Worm (Caenorhabditis elegans) whole organism, L4 larva: Measurements from ENCODE around the gene chs-2.

Experiments
- D1046.2 ChIP-seq: fragments of 200-800 bp; sonication (Bioruptor generic); IDR thresholded peaks from 2 replicates; pipeline ENCODE4 v1.3.6; 2022; ENCODE audit warnings: missing genetic modification characterization, missing compliant biosample characterization
- F10B5.3 ChIP-seq: sonication (generic microtip); optimal IDR thresholded peaks from 2 replicates; lab custom pipeline; 2016; ENCODE audit warnings: mild to moderate bottlenecking, missing genetic modification characterization, missing compliant biosample characterization
- F26F4.8 ChIP-seq: fragments of 200-800 bp; sonication (Bioruptor generic); conservative IDR thresholded peaks from 2 replicates; pipeline ENCODE4 v1.3.6; 2022; ENCODE audit warnings: missing genetic modification characterization, missing compliant biosample characterization
- F44E2.7 ChIP-seq: fragments of 200-800 bp; sonication (Bioruptor generic); IDR thresholded peaks from 2 replicates; pipeline ENCODE4 v2.1.2; 2022; ENCODE audit warnings: missing genetic modification characterization, missing compliant biosample characterization
- T20F7.1 ChIP-seq: fragments of 200-800 bp; sonication (Bioruptor generic); optimal IDR thresholded peaks from 2 replicates; lab custom pipeline; 2018; ENCODE audit warnings: mild to moderate bottlenecking, missing genetic modification characterization, missing compliant biosample characterization
- T26A8.4 ChIP-seq: fragments of 200-800 bp; sonication (Bioruptor generic); IDR thresholded peaks from 2 replicates; pipeline ENCODE4 v1.3.6; 2022; ENCODE audit warnings: missing genetic modification characterization, missing compliant biosample characterization
- Y105C5A.15 ChIP-seq: fragments of 200-800 bp; sonication (Bioruptor generic); IDR thresholded peaks from 2 replicates; pipeline ENCODE4 v1.3.6; 2022; ENCODE audit warnings: missing genetic modification characterization, missing compliant biosample characterization
- ZK337.2 ChIP-seq: fragments of 200-800 bp; sonication (Bioruptor generic); IDR thresholded peaks from 2 replicates; pipeline ENCODE4 v1.3.6; 2022; ENCODE audit warnings: missing genetic modification reagents, missing genetic modification characterization, missing compliant biosample characterization
- ZK546.5 ChIP-seq, 2 experiments: sonication (generic microtip); optimal IDR thresholded peaks; 2 replicates each; lab custom pipeline; 2017; ENCODE audit warnings: missing biosample characterization in 2 of 2, missing genetic modification characterization in 2 of 2
- aha-1 ChIP-seq: fragments of 150-350 bp; peaks from one replicate; lab custom pipeline; 2014; ENCODE audit warnings: missing biosample characterization, missing genetic modification characterization
- ama-1 ChIP-seq: fragments of 150-350 bp; optimal IDR thresholded peaks from 2 replicates; lab custom pipeline; 2014; ENCODE audit warnings: inconsistent platforms, mixed read lengths
- arid-1 ChIP-seq: fragments of 200-800 bp; sonication (Bioruptor generic); conservative IDR thresholded peaks from 2 replicates; pipeline ENCODE4 v1.3.6; 2022; ENCODE audit warnings: missing genetic modification reagents, missing genetic modification characterization, missing compliant biosample characterization
- attf-4 ChIP-seq: sonication (generic microtip); optimal IDR thresholded peaks from 3 replicates; lab custom pipeline; 2017; ENCODE audit warnings: missing biosample characterization, missing genetic modification characterization
- ceh-28 ChIP-seq: fragments of 150-350 bp; optimal IDR thresholded peaks from 2 replicates; lab custom pipeline; 2014; ENCODE audit warnings: missing biosample characterization, missing genetic modification reagents, missing genetic modification characterization
- ceh-32 ChIP-seq: sonication (generic microtip); optimal IDR thresholded peaks from 2 replicates; lab custom pipeline; 2016; ENCODE audit warnings: mild to moderate bottlenecking, missing genetic modification characterization, missing compliant biosample characterization; ENCODE audit not compliant: poor library complexity
- ces-1 ChIP-seq: fragments of 150-350 bp; sonication (generic microtip); optimal IDR thresholded peaks from 4 replicates; lab custom pipeline; 2014; ENCODE audit warnings: missing biosample characterization, missing genetic modification reagents, missing genetic modification characterization
- daf-19 ChIP-seq: fragments of 200-800 bp; sonication (Bioruptor generic); conservative IDR thresholded peaks from 2 replicates; pipeline ENCODE4 v1.3.6; 2022; ENCODE audit warnings: missing genetic modification characterization, missing compliant biosample characterization
- dmd-6 ChIP-seq: fragments of 200-800 bp; sonication (Bioruptor generic); IDR thresholded peaks from 2 replicates; pipeline ENCODE4 v1.3.6; 2022; ENCODE audit warnings: missing genetic modification reagents, missing genetic modification characterization, missing compliant biosample characterization
- fkh-10 ChIP-seq: fragments of 150-350 bp; optimal IDR thresholded peaks from 2 replicates; lab custom pipeline; 2014; ENCODE audit warnings: missing biosample characterization, missing genetic modification reagents, missing genetic modification characterization
- gei-8 ChIP-seq: fragments of 200-800 bp; sonication (Bioruptor generic); optimal IDR thresholded peaks from 2 replicates; lab custom pipeline; 2018; ENCODE audit warnings: mild to moderate bottlenecking, missing genetic modification characterization, missing compliant biosample characterization
- hlh-30 ChIP-seq: sonication (generic microtip); optimal IDR thresholded peaks from 2 replicates; lab custom pipeline; 2017; ENCODE audit warnings: antibody characterized with exemption, mild to moderate bottlenecking, missing genetic modification characterization, missing compliant biosample characterization; ENCODE audit not compliant: insufficient read depth
- jun-1 ChIP-seq: fragments of 150-350 bp; optimal IDR thresholded peaks from 2 replicates; lab custom pipeline; 2014; ENCODE audit warnings: missing biosample characterization, missing genetic modification reagents, missing genetic modification characterization
- lin-1 ChIP-seq: fragments of 200-800 bp; sonication (Bioruptor generic); IDR thresholded peaks from 2 replicates; pipeline ENCODE4 v1.3.6; 2022; ENCODE audit warnings: missing genetic modification reagents, missing genetic modification characterization, missing compliant biosample characterization
- lin-15B ChIP-seq: fragments of 150-350 bp; sonication (generic microtip); optimal IDR thresholded peaks from 3 replicates; lab custom pipeline; 2014; ENCODE audit warnings: missing biosample characterization, missing genetic modification characterization
- lin-38 ChIP-seq: fragments of 200-800 bp; sonication (Bioruptor generic); IDR thresholded peaks from 2 replicates; pipeline ENCODE4 v1.3.6; 2022; ENCODE audit warnings: missing genetic modification reagents, missing genetic modification characterization, missing compliant biosample characterization
- lin-39 ChIP-seq: fragments of 150-350 bp; optimal IDR thresholded peaks from 2 replicates; lab custom pipeline; 2014; ENCODE audit warnings: missing biosample characterization, missing genetic modification reagents, missing genetic modification characterization
- mdl-1 ChIP-seq, 2 experiments: fragments of 150-350 bp in 1 of 2; sonication (generic microtip) in 1 of 2; optimal IDR thresholded peaks; 2 replicates each; lab custom pipeline; 2014 to 2017; ENCODE audit warnings: missing biosample characterization in 2 of 2, missing genetic modification characterization in 2 of 2
- mdt-29 ChIP-seq: fragments of 200-800 bp; sonication (Bioruptor generic); IDR thresholded peaks from 2 replicates; pipeline ENCODE4 v1.3.6; 2022; ENCODE audit warnings: missing genetic modification reagents, missing genetic modification characterization, missing compliant biosample characterization
- mep-1 ChIP-seq: fragments of 150-350 bp; sonication (generic microtip); optimal IDR thresholded peaks from 3 replicates; lab custom pipeline; 2014; ENCODE audit warnings: missing biosample characterization, missing genetic modification characterization
- mxl-3 ChIP-seq: fragments of 200-800 bp; sonication (Bioruptor generic); optimal IDR thresholded peaks from 2 replicates; lab custom pipeline; 2018; ENCODE audit warnings: mild to moderate bottlenecking, missing genetic modification characterization, missing compliant biosample characterization
- nhr-11 ChIP-seq: fragments of 150-350 bp; optimal IDR thresholded peaks from 2 replicates; lab custom pipeline; 2014; ENCODE audit warnings: missing biosample characterization, missing genetic modification characterization
- nhr-237 ChIP-seq: sonication (generic microtip); optimal IDR thresholded peaks from 2 replicates; lab custom pipeline; 2017; ENCODE audit warnings: missing biosample characterization, missing genetic modification characterization
- nhr-28 ChIP-seq: fragments of 150-350 bp; optimal IDR thresholded peaks from 2 replicates; lab custom pipeline; 2014; ENCODE audit warnings: missing biosample characterization, missing genetic modification characterization
- set-16 ChIP-seq: fragments of 200-800 bp; sonication (Bioruptor generic); IDR thresholded peaks from 2 replicates; pipeline ENCODE4 v1.3.6; 2022; ENCODE audit warnings: missing genetic modification reagents, missing genetic modification characterization, missing compliant biosample characterization
- skn-1 ChIP-seq: fragments of 150-350 bp; optimal IDR thresholded peaks from 2 replicates; lab custom pipeline; 2014; ENCODE audit warnings: missing biosample characterization, missing genetic modification characterization
- snpc-1.2 ChIP-seq: fragments of 200-800 bp; sonication (Bioruptor generic); IDR thresholded peaks from 2 replicates; pipeline ENCODE4 v1.3.6; 2022; ENCODE audit warnings: missing genetic modification reagents, missing genetic modification characterization, missing compliant biosample characterization
- zfp-3 ChIP-seq: fragments of 200-800 bp; sonication (Bioruptor generic); conservative IDR thresholded peaks from 2 replicates; pipeline ENCODE4 v1.3.6; 2022; ENCODE audit warnings: missing genetic modification reagents, missing genetic modification characterization, missing compliant biosample characterization
- zip-11 ChIP-seq: fragments of 200-800 bp; sonication (Bioruptor generic); IDR thresholded peaks from 2 replicates; pipeline ENCODE4 v1.3.6; 2022; ENCODE audit warnings: missing genetic modification characterization, missing compliant biosample characterization
- ztf-11 ChIP-seq: fragments of 150-350 bp; optimal IDR thresholded peaks from 2 replicates; lab custom pipeline; 2014; ENCODE audit warnings: missing biosample characterization, missing genetic modification characterization

Gene chs-2

ce11 chrII:178993-179392, 17.8 kb upstream of the chs-2 start, which contains the start of gene T01D1.4:
T01D1.4 (minus strand) TSS chrII:179093.
- TF ChIP-seq mdl-1 (tag; optimal IDR thresholded peaks at IDR 0.05; lab: Kevin White, UChicago) (no peak), jun-1 (tag; lab: Kevin White, UChicago) (no peak), snpc-1.2 (no peak), skn-1 (no peak), fkh-10 (GFP tag; lab: Kevin White, UChicago) (no peak), T26A8.4 (GFP tag; lab: Robert Waterston, UW) (no peak), aha-1 (no peak), gei-8 (GFP tag; lab: Kevin White, UChicago) (no peak)

- TF ChIP-seq nhr-28 (tag; lab: Kevin White, UChicago) (peak; percentile 17), daf-19 (GFP tag; lab: Robert Waterston, UW) (no peak)
Measured at ce11 chrII:186504-186903, 10.3 kb upstream of the chs-2 start, which contains the start of gene T01D1.8. T01D1.8 (plus strand) TSS chrII:186739.

ce11 chrII:188967-189366, 7.8 kb upstream of the chs-2 start, which contains the start of gene T01D1.5:
T01D1.5 (minus strand) TSS chrII:189067.
- TF ChIP-seq nhr-28 (tag; lab: Kevin White, UChicago), result no peak
- peak; percentile 38 for TF ChIP-seq aha-1
- TF ChIP-seq lin-15B (tag; lab: Kevin White, UChicago), result no peak
- TF ChIP-seq mxl-3, result no peak

- TF ChIP-seq aha-1, result peak; percentile 13
- peak; percentile 52; the same call in 1 of the 2 replicates for TF ChIP-seq set-16 (GFP tag; lab: Robert Waterston, UW)
- no peak for TF ChIP-seq hlh-30
Measured at ce11 chrII:192584-192983, 4.2 kb upstream of the chs-2 start.

ce11 chrII:194458-194857, 2.3 kb upstream of the chs-2 start, which contains the start of gene abu-11:
abu-11 (minus strand) TSS chrII:194558.
- TF ChIP-seq ces-1, result no peak
- TF ChIP-seq F44E2.7, result no peak
- TF ChIP-seq dmd-6 (GFP tag; lab: Robert Waterston, UW), result no peak
- TF ChIP-seq skn-1, result no peak
- no peak for TF ChIP-seq nhr-237 (tag; lab: Kevin White, UChicago)
- TF ChIP-seq, all 104 proteins: peak for 0

ce11 chrII:208097-208496, 11.3 kb downstream of the chs-2 start:
- TF ChIP-seq aha-1, result peak; percentile 92
- TF ChIP-seq nhr-28 (tag; lab: Kevin White, UChicago), result no peak

ce11 chrII:216598-216997, 19.8 kb downstream of the chs-2 start, which contains the start of gene F48A11.4:
F48A11.4 (minus strand) TSS chrII:216621.
- TF ChIP-seq F44E2.7 (no peak), Y105C5A.15 (GFP tag; lab: Robert Waterston, UW) (no peak), aha-1 (peak; percentile 99), ceh-32 (tag; lab: Kevin White, UChicago) (peak; percentile 18), D1046.2 (GFP tag; lab: Robert Waterston, UW) (peak; percentile 77; the same call in 1 of the 2 replicates), F10B5.3 (tag; lab: Kevin White, UChicago) (peak; percentile 76), ztf-11 (tag; lab: Kevin White, UChicago) (no peak), T20F7.1 (GFP tag; lab: Kevin White, UChicago) (no peak), arid-1 (GFP tag; lab: Robert Waterston, UW) (peak; percentile 92), ceh-28 (tag; lab: Kevin White, UChicago) (no peak), nhr-11 (peak; percentile 89), mep-1 (tag; lab: Kevin White, UChicago) (peak; percentile 93), zip-11 (GFP tag; lab: Robert Waterston, UW) (0 out of 2 replicates have a peak, but pooled peaks have one; percentile 40), mxl-3 (peak; percentile 56), zfp-3 (GFP tag; lab: Robert Waterston, UW) (peak; percentile 94), ZK546.5 (tag; optimal IDR thresholded peaks at IDR 0.05; lab: Kevin White, UChicago) (no peak), F26F4.8 (GFP tag; lab: Robert Waterston, UW) (no peak), skn-1 (no peak), lin-39 (no peak), lin-15B (tag; lab: Kevin White, UChicago) (peak; percentile 64), ama-1 (peak; percentile 95), T26A8.4 (GFP tag; lab: Robert Waterston, UW) (peak; percentile 95), ZK337.2 (GFP tag; lab: Robert Waterston, UW) (peak; percentile 82), set-16 (GFP tag; lab: Robert Waterston, UW) (no peak), mdt-29 (GFP tag; lab: Robert Waterston, UW) (peak; percentile 88), lin-38 (GFP tag; lab: Robert Waterston, UW) (peak; percentile 100), lin-1 (GFP tag; lab: Robert Waterston, UW) (peak; percentile 70), dmd-6 (GFP tag; lab: Robert Waterston, UW) (peak; percentile 87), attf-4 (tag; lab: Kevin White, UChicago) (no peak)
